Fruit fly (Drosophila melanogaster) whole organism: ENCODE measurements around the gene CG9512.

ENCODE experiments used
- Dll ChIP-seq: fragments of >200 bp; optimal IDR thresholded peaks from 2 replicates; lab custom pipeline; 2017
- pan ChIP-seq: fragments of >200 bp; optimal IDR thresholded peaks from 2 replicates; lab custom pipeline; 2017
- psq ChIP-seq: fragments of >200 bp; optimal IDR thresholded peaks from 2 replicates; lab custom pipeline; 2017
- usp ChIP-seq: fragments of >200 bp; optimal IDR thresholded peaks from 2 replicates; lab custom pipeline; 2017; ENCODE audit warnings: missing biosample characterization, missing genetic modification characterization, mixed read lengths

DNA sequence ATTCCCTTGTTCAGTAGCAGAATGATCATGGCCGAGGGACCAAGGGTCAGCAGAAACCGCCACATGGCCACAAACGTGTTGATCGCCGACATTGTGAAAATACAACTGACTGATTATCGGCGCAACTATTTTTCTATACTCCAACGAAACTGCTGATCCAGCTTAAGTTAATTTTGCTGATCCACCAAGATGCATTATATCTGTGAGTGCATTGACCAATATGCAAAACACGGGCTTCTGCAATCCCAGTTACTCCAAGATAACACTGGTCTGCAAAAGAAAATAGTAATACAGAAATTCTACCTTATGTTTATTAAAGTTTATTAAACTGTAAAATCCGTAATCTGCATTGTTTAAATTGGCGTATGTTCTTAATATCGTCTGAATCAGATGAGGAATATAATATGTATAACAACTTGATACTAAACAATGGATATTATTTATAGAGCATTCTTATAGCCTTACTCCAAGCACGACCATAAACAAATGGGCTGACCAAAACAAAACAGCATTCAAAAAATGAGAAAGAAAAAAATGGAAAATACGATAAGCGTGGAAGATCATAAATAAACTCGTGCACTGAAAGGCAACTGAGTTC, 8.5 kb upstream of the CG9512 start, which contains the start of gene CG12398:
- TF ChIP-seq pan (lab: Kevin White, UChicago): no peak
- TF ChIP-seq psq: no peak
- no peak for TF ChIP-seq Dll (lab: Kevin White, UChicago)
- TF ChIP-seq usp (GFP tag; lab: Kevin White, UChicago): no peak
